Fruit fly (Drosophila melanogaster) whole organism, prepupa: ENCODE measurements around the gene SkpA.
A peak's percentile ranks its signal among the peaks of the same experiment; 100 is the strongest.

Source experiments
- CG10631 ChIP-seq: fragments of 200-800 bp; sonication (Bioruptor generic); optimal IDR thresholded peaks from 2 replicates; lab custom pipeline; 2016; ENCODE audit warnings: missing biosample characterization, missing genetic modification characterization
- CG10669 ChIP-seq: fragments of 200-800 bp; sonication (Bioruptor generic); optimal IDR thresholded peaks from 3 replicates; lab custom pipeline; 2018; ENCODE audit warnings: missing biosample characterization, mild to moderate bottlenecking, missing genetic modification characterization, moderate library complexity
- CG11294 ChIP-seq: fragments of 200-800 bp; sonication (Bioruptor generic); IDR thresholded peaks from 2 replicates; pipeline ENCODE4 v1.3.6; 2022; ENCODE audit warnings: missing biosample characterization, missing genetic modification characterization
- CG11902 ChIP-seq: fragments of 200-800 bp; sonication (Bioruptor generic); optimal IDR thresholded peaks from 3 replicates; lab custom pipeline; 2016; ENCODE audit warnings: missing biosample characterization, missing genetic modification characterization
- CG15336 ChIP-seq: fragments of 200-800 bp; sonication (Bioruptor generic); IDR thresholded peaks from 2 replicates; pipeline ENCODE4 v1.3.6; 2022; ENCODE audit warnings: missing biosample characterization, missing genetic modification characterization
- CG1621 ChIP-seq: fragments of 200-800 bp; sonication (Bioruptor generic); optimal IDR thresholded peaks from 3 replicates; lab custom pipeline; 2018; ENCODE audit warnings: missing biosample characterization, mild to moderate bottlenecking, missing genetic modification characterization
- CG31627 ChIP-seq: fragments of 200-800 bp; sonication (Bioruptor generic); optimal IDR thresholded peaks from 3 replicates; lab custom pipeline; 2016; ENCODE audit warnings: missing biosample characterization, missing genetic modification characterization
- CG32006 ChIP-seq: fragments of 200-800 bp; sonication (Bioruptor generic); optimal IDR thresholded peaks from 3 replicates; lab custom pipeline; 2017; ENCODE audit warnings: missing biosample characterization, mild to moderate bottlenecking, missing genetic modification characterization
- CG34406 ChIP-seq: fragments of 200-800 bp; sonication (Bioruptor generic); optimal IDR thresholded peaks from 3 replicates; lab custom pipeline; 2016; ENCODE audit warnings: missing biosample characterization, missing genetic modification characterization
- CG3919 ChIP-seq: fragments of 200-800 bp; sonication (Bioruptor generic); optimal IDR thresholded peaks from 3 replicates; lab custom pipeline; 2016; ENCODE audit warnings: missing biosample characterization, missing genetic modification characterization
- CG4318 ChIP-seq: fragments of 200-800 bp; sonication (Bioruptor generic); optimal IDR thresholded peaks from 3 replicates; lab custom pipeline; 2017; ENCODE audit warnings: missing biosample characterization, mild to moderate bottlenecking, missing genetic modification characterization
- CG6163 ChIP-seq: fragments of 200-800 bp; sonication (Bioruptor generic); IDR thresholded peaks from 3 replicates; pipeline ENCODE4 v1.3.6; 2022; ENCODE audit warnings: missing biosample characterization, missing genetic modification characterization
- CG6276 ChIP-seq: fragments of 200-800 bp; sonication (Bioruptor generic); optimal IDR thresholded peaks from 2 replicates; lab custom pipeline; 2017; ENCODE audit warnings: missing biosample characterization, mild to moderate bottlenecking, missing genetic modification characterization
- CG6792 ChIP-seq: fragments of 200-800 bp; sonication (Bioruptor generic); optimal IDR thresholded peaks from 3 replicates; lab custom pipeline; 2016; ENCODE audit warnings: missing biosample characterization, missing genetic modification characterization
- CG6808 ChIP-seq: fragments of 200-800 bp; sonication (Bioruptor generic); optimal IDR thresholded peaks from 3 replicates; lab custom pipeline; 2017; ENCODE audit warnings: missing biosample characterization, missing genetic modification characterization, mild to moderate bottlenecking, moderate library complexity, missing genetic modification reagents
- CG6854 ChIP-seq: fragments of 200-800 bp; sonication (Bioruptor generic); optimal IDR thresholded peaks from 2 replicates; lab custom pipeline; 2017; ENCODE audit warnings: missing biosample characterization, mild to moderate bottlenecking, missing genetic modification characterization
- CG7368 ChIP-seq: fragments of 200-800 bp; sonication (Bioruptor generic); optimal IDR thresholded peaks from 3 replicates; lab custom pipeline; 2016; ENCODE audit warnings: missing biosample characterization, missing genetic modification characterization
- CG9139 ChIP-seq: fragments of 200-800 bp; sonication (Bioruptor generic); optimal IDR thresholded peaks from 3 replicates; lab custom pipeline; 2017; ENCODE audit warnings: missing biosample characterization, mild to moderate bottlenecking, missing genetic modification characterization
- Eip78C ChIP-seq: fragments of 200-800 bp; sonication (Bioruptor generic); peaks from one replicate; lab custom pipeline; 2016; ENCODE audit warnings: missing biosample characterization, missing genetic modification characterization
- Ets21C ChIP-seq: fragments of 200-800 bp; sonication (Bioruptor generic); optimal IDR thresholded peaks from 3 replicates; lab custom pipeline; 2016; ENCODE audit warnings: missing biosample characterization, missing genetic modification characterization
- Gug ChIP-seq: fragments of 200-800 bp; sonication (Bioruptor generic); IDR thresholded peaks from 2 replicates; pipeline ENCODE4 v1.3.6; 2022; ENCODE audit warnings: missing biosample characterization, missing genetic modification characterization
- Hr38 ChIP-seq: sonication (Bioruptor generic); optimal IDR thresholded peaks from 2 replicates; lab custom pipeline; 2016; ENCODE audit warnings: missing biosample characterization, missing genetic modification characterization
- Hr4 ChIP-seq: fragments of 200-800 bp; sonication (Bioruptor generic); optimal IDR thresholded peaks from 3 replicates; lab custom pipeline; 2016; ENCODE audit warnings: missing biosample characterization, missing genetic modification characterization
- Sox14 ChIP-seq: fragments of 200-800 bp; sonication (Bioruptor generic); optimal IDR thresholded peaks from 3 replicates; lab custom pipeline; 2016; ENCODE audit warnings: missing biosample characterization, missing genetic modification characterization
- acj6 ChIP-seq: fragments of 200-800 bp; sonication (Bioruptor generic); optimal IDR thresholded peaks from 3 replicates; lab custom pipeline; 2016; ENCODE audit warnings: missing biosample characterization, missing genetic modification characterization
- cyc ChIP-seq: fragments of 200-800 bp; sonication (Bioruptor generic); optimal IDR thresholded peaks from 3 replicates; lab custom pipeline; 2016; ENCODE audit warnings: missing biosample characterization, missing genetic modification characterization
- dsx ChIP-seq: fragments of 200-800 bp; optimal IDR thresholded peaks from 3 replicates; lab custom pipeline; 2019; ENCODE audit warnings: missing biosample characterization, mild to moderate bottlenecking, missing genetic modification characterization, moderate library complexity; ENCODE audit not compliant: poor library complexity, severe bottlenecking
- eg ChIP-seq: fragments of 200-800 bp; sonication (Bioruptor generic); IDR thresholded peaks from 3 replicates; pipeline ENCODE4 v1.3.6; 2022; ENCODE audit warnings: missing biosample characterization, missing genetic modification characterization
- esn ChIP-seq: fragments of 200-800 bp; sonication (Bioruptor generic); optimal IDR thresholded peaks from 2 replicates; lab custom pipeline; 2016; ENCODE audit warnings: missing biosample characterization, mild to moderate bottlenecking, missing genetic modification characterization, moderate library complexity
- fd85E ChIP-seq: fragments of 200-800 bp; sonication (Bioruptor generic); optimal IDR thresholded peaks from 3 replicates; lab custom pipeline; 2016; ENCODE audit warnings: missing biosample characterization, missing genetic modification characterization
- fkh ChIP-seq: fragments of 200-800 bp; sonication (Bioruptor generic); optimal IDR thresholded peaks from 3 replicates; lab custom pipeline; 2017; ENCODE audit warnings: missing biosample characterization, mild to moderate bottlenecking, missing genetic modification characterization, moderate library complexity
- lz ChIP-seq: fragments of 200-800 bp; sonication (Bioruptor generic); optimal IDR thresholded peaks from 3 replicates; lab custom pipeline; 2016; ENCODE audit warnings: missing biosample characterization, missing genetic modification characterization
- net ChIP-seq: fragments of 200-800 bp; sonication (Bioruptor generic); optimal IDR thresholded peaks from 3 replicates; lab custom pipeline; 2016; ENCODE audit warnings: missing biosample characterization, missing genetic modification characterization
- pdm3 ChIP-seq: fragments of 200-800 bp; sonication (Bioruptor generic); optimal IDR thresholded peaks from 3 replicates; lab custom pipeline; 2016; ENCODE audit warnings: missing biosample characterization, missing genetic modification characterization
- spab ChIP-seq: fragments of 200-800 bp; sonication (Bioruptor generic); optimal IDR thresholded peaks from 2 replicates; lab custom pipeline; 2017; ENCODE audit warnings: missing biosample characterization, mild to moderate bottlenecking, missing genetic modification characterization, missing genetic modification reagents
- svp ChIP-seq: fragments of 200-800 bp; sonication (Bioruptor generic); peaks from one replicate; lab custom pipeline; 2016; ENCODE audit warnings: missing biosample characterization, missing genetic modification characterization
- topi ChIP-seq: fragments of 200-800 bp; sonication (Bioruptor generic); optimal IDR thresholded peaks from 3 replicates; lab custom pipeline; 2016; ENCODE audit warnings: missing biosample characterization, missing genetic modification characterization
- vri ChIP-seq: fragments of 200-800 bp; sonication (Bioruptor generic); optimal IDR thresholded peaks from 3 replicates; lab custom pipeline; 2016; ENCODE audit warnings: missing biosample characterization, mild to moderate bottlenecking, missing genetic modification characterization

SkpA gene

dm6 chrX:655492-656379 lies at the start of gene SkpA, which contains the start of gene Hmt4-20:
Gene SkpA, plus strand, starts transcription at chrX:656114.
Gene Hmt4-20, minus strand, starts transcription at chrX:656033.
- peak; percentile 53 for TF ChIP-seq Eip78C (GFP tag; lab: Kevin White, UChicago)
- TF ChIP-seq CG31627 (GFP tag; lab: Kevin White, UChicago), result no peak
- peak; percentile 4 for TF ChIP-seq Sox14 (GFP tag; lab: Kevin White, UChicago)
- TF ChIP-seq CG10631 (GFP tag; lab: Kevin White, UChicago), result no peak
- peak; percentile 55 for TF ChIP-seq svp
- peak; percentile 43; the same call in 1 of the 3 replicates for TF ChIP-seq CG6163 (GFP tag; lab: Robert Waterston, UW)
- no peak for TF ChIP-seq CG34406
- TF ChIP-seq eg (GFP tag; lab: Robert Waterston, UW), result 0 out of 3 replicates have a peak, but pooled peaks have one; percentile 6

dm6 chrX:610048-610447 lies 45.9 kb upstream of the SkpA start:
- no peak for TF ChIP-seq Ets21C (GFP tag; lab: Kevin White, UChicago)
- no peak for TF ChIP-seq CG10669 (GFP tag; lab: Kevin White, UChicago)
- no peak for TF ChIP-seq CG11294 (GFP tag; lab: Robert Waterston, UW)
- no peak for TF ChIP-seq Hr4 (GFP tag; lab: Kevin White, UChicago)
- no peak for TF ChIP-seq dsx (GFP tag; lab: Kevin White, UChicago)
- no peak for TF ChIP-seq acj6
- no peak for TF ChIP-seq CG6808 (GFP tag; lab: Kevin White, UChicago)
- no peak for TF ChIP-seq spab (GFP tag; lab: Kevin White, UChicago)
- TF ChIP-seq CG6276 (GFP tag; lab: Kevin White, UChicago), result no peak
- no peak for TF ChIP-seq CG32006

DNA sequence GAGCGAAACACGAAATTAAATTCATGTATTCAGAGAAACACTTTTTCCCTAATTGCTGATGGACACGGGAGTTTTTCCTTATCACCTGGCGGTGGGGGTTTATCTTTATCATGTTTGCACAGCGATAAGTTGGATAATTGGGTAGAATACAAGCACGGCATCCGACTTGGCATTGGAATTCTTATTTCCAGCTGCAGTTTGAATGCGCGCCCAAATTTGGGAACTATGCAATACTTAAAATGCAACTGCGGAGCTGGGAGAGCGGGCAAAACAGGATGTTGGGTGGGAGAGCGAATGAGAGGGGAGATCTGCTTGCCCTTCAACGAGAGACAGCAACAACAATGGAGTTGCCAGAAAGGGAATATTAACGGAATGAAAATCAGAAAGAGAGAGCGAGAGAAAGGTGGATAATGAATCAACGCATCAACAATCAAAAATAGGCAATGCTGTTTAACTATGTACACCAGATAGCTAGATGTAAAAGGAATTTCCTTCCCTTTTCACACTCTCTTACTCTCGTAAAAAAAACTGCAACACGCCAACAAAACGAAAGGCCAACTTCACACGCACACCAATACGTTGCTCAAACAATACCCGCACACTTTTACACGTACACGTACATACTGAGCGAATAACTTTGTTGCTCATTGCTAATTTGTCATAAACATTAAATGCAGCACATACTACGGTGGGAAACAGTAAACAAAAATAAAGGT lies 39.0 kb upstream of the SkpA start:
- no peak for TF ChIP-seq Gug (GFP tag; lab: Robert Waterston, UW)
- TF ChIP-seq net, result no peak
- TF ChIP-seq eg (GFP tag; lab: Robert Waterston, UW), result no peak
- TF ChIP-seq CG9139 (GFP tag; lab: Kevin White, UChicago), result no peak
- no peak for TF ChIP-seq CG4318 (GFP tag; lab: Kevin White, UChicago)
- TF ChIP-seq vri (GFP tag; lab: Kevin White, UChicago), result peak; percentile 11
- no peak for TF ChIP-seq CG15336 (GFP tag; lab: Robert Waterston, UW)
- TF ChIP-seq svp, result peak; percentile 58
- TF ChIP-seq fd85E, result no peak
- TF ChIP-seq Eip78C (GFP tag; lab: Kevin White, UChicago), result peak; percentile 70
- TF ChIP-seq CG11902 (GFP tag; lab: Kevin White, UChicago), result no peak
- TF ChIP-seq cyc (GFP tag; lab: Kevin White, UChicago), result no peak
- TF ChIP-seq CG10669 (GFP tag; lab: Kevin White, UChicago), result no peak
- TF ChIP-seq dsx (GFP tag; lab: Kevin White, UChicago), result peak; percentile 87
- TF ChIP-seq CG6854 (GFP tag; lab: Kevin White, UChicago), result no peak
- TF ChIP-seq Hr38, result no peak
- TF ChIP-seq fkh (GFP tag; lab: Kevin White, UChicago), result peak; percentile 6
- TF ChIP-seq CG7368 (GFP tag; lab: Kevin White, UChicago), result no peak
- TF ChIP-seq CG6163 (GFP tag; lab: Robert Waterston, UW), result 0 out of 3 replicates have a peak, but pooled peaks have one; percentile 23
- no peak for TF ChIP-seq CG1621 (tag; lab: Kevin White, UChicago)
- TF ChIP-seq CG6792, result peak; percentile 2
- TF ChIP-seq lz (GFP tag; lab: Kevin White, UChicago), result peak; percentile 5
- TF ChIP-seq topi (GFP tag; lab: Kevin White, UChicago), result peak; percentile 33
- peak; percentile 3 for TF ChIP-seq pdm3 (GFP tag; lab: Kevin White, UChicago)
- peak; percentile 0 for TF ChIP-seq CG3919 (GFP tag; lab: Kevin White, UChicago)
- peak; percentile 42 for TF ChIP-seq esn (GFP tag; lab: Kevin White, UChicago)
